Fruit fly (Drosophila melanogaster) whole organism, prepupa: ENCODE data around the gene Alh.

ENCODE experiments used
- Blimp-1 ChIP-seq: fragments of 200-800 bp; sonication (Bioruptor generic); optimal IDR thresholded peaks from 3 replicates; lab custom pipeline; 2017; ENCODE audit warnings: missing biosample characterization, missing genetic modification characterization, mild to moderate bottlenecking, moderate library complexity, missing genetic modification reagents
- CG11294 ChIP-seq: fragments of 200-800 bp; sonication (Bioruptor generic); IDR thresholded peaks from 2 replicates; pipeline ENCODE4 v1.3.6; 2022; ENCODE audit warnings: missing biosample characterization, missing genetic modification characterization
- CG11762 ChIP-seq: fragments of 200-800 bp; sonication (Bioruptor generic); optimal IDR thresholded peaks from 3 replicates; lab custom pipeline; 2016; ENCODE audit warnings: missing biosample characterization, missing genetic modification characterization; ENCODE audit not compliant: insufficient read depth
- CG11902 ChIP-seq: fragments of 200-800 bp; sonication (Bioruptor generic); optimal IDR thresholded peaks from 3 replicates; lab custom pipeline; 2016; ENCODE audit warnings: missing biosample characterization, missing genetic modification characterization
- CG1621 ChIP-seq: fragments of 200-800 bp; sonication (Bioruptor generic); optimal IDR thresholded peaks from 3 replicates; lab custom pipeline; 2018; ENCODE audit warnings: missing biosample characterization, mild to moderate bottlenecking, missing genetic modification characterization
- CG16779 ChIP-seq: fragments of 200-800 bp; sonication (Bioruptor generic); optimal IDR thresholded peaks from 3 replicates; lab custom pipeline; 2017; ENCODE audit warnings: missing biosample characterization, mild to moderate bottlenecking, missing genetic modification characterization
- CG3032 ChIP-seq: fragments of 200-800 bp; optimal IDR thresholded peaks from 2 replicates; lab custom pipeline; 2019; ENCODE audit warnings: missing biosample characterization, mild to moderate bottlenecking, missing genetic modification characterization, moderate library complexity
- CG32006 ChIP-seq: fragments of 200-800 bp; sonication (Bioruptor generic); optimal IDR thresholded peaks from 3 replicates; lab custom pipeline; 2017; ENCODE audit warnings: missing biosample characterization, mild to moderate bottlenecking, missing genetic modification characterization
- CG34406 ChIP-seq: fragments of 200-800 bp; sonication (Bioruptor generic); optimal IDR thresholded peaks from 3 replicates; lab custom pipeline; 2016; ENCODE audit warnings: missing biosample characterization, missing genetic modification characterization
- CG3919 ChIP-seq: fragments of 200-800 bp; sonication (Bioruptor generic); optimal IDR thresholded peaks from 3 replicates; lab custom pipeline; 2016; ENCODE audit warnings: missing biosample characterization, missing genetic modification characterization
- CG6163 ChIP-seq: fragments of 200-800 bp; sonication (Bioruptor generic); IDR thresholded peaks from 3 replicates; pipeline ENCODE4 v1.3.6; 2022; ENCODE audit warnings: missing biosample characterization, missing genetic modification characterization
- CG6276 ChIP-seq: fragments of 200-800 bp; sonication (Bioruptor generic); optimal IDR thresholded peaks from 2 replicates; lab custom pipeline; 2017; ENCODE audit warnings: missing biosample characterization, mild to moderate bottlenecking, missing genetic modification characterization
- CG6792 ChIP-seq: fragments of 200-800 bp; sonication (Bioruptor generic); optimal IDR thresholded peaks from 3 replicates; lab custom pipeline; 2016; ENCODE audit warnings: missing biosample characterization, missing genetic modification characterization
- CG6854 ChIP-seq: fragments of 200-800 bp; sonication (Bioruptor generic); optimal IDR thresholded peaks from 2 replicates; lab custom pipeline; 2017; ENCODE audit warnings: missing biosample characterization, mild to moderate bottlenecking, missing genetic modification characterization
- CG8319 ChIP-seq: fragments of 200-800 bp; sonication (Bioruptor generic); optimal IDR thresholded peaks from 3 replicates; lab custom pipeline; 2016; ENCODE audit warnings: missing biosample characterization, missing genetic modification characterization
- CG8632 ChIP-seq: fragments of 200-800 bp; sonication (Bioruptor generic); optimal IDR thresholded peaks from 3 replicates; lab custom pipeline; 2016; ENCODE audit warnings: missing biosample characterization, missing genetic modification characterization
- CG9139 ChIP-seq: fragments of 200-800 bp; sonication (Bioruptor generic); optimal IDR thresholded peaks from 3 replicates; lab custom pipeline; 2017; ENCODE audit warnings: missing biosample characterization, mild to moderate bottlenecking, missing genetic modification characterization
- Eip75B ChIP-seq: fragments of 200-800 bp; sonication (Bioruptor generic); optimal IDR thresholded peaks from 3 replicates; lab custom pipeline; 2016; ENCODE audit warnings: missing biosample characterization, missing genetic modification characterization
- Eip78C ChIP-seq: fragments of 200-800 bp; sonication (Bioruptor generic); peaks from one replicate; lab custom pipeline; 2016; ENCODE audit warnings: missing biosample characterization, missing genetic modification characterization
- Eip93F ChIP-seq: fragments of 200-800 bp; sonication (Bioruptor generic); optimal IDR thresholded peaks from 2 replicates; lab custom pipeline; 2016; ENCODE audit warnings: missing biosample characterization, mild to moderate bottlenecking, missing genetic modification characterization
- Ets21C ChIP-seq: fragments of 200-800 bp; sonication (Bioruptor generic); optimal IDR thresholded peaks from 3 replicates; lab custom pipeline; 2016; ENCODE audit warnings: missing biosample characterization, missing genetic modification characterization
- Ets96B ChIP-seq: fragments of 200-800 bp; optimal IDR thresholded peaks from 2 replicates; lab custom pipeline; 2019; ENCODE audit warnings: missing biosample characterization, mild to moderate bottlenecking, missing genetic modification characterization, moderate library complexity
- Gug ChIP-seq: fragments of 200-800 bp; sonication (Bioruptor generic); IDR thresholded peaks from 2 replicates; pipeline ENCODE4 v1.3.6; 2022; ENCODE audit warnings: missing biosample characterization, missing genetic modification characterization
- Hr38 ChIP-seq: sonication (Bioruptor generic); optimal IDR thresholded peaks from 2 replicates; lab custom pipeline; 2016; ENCODE audit warnings: missing biosample characterization, missing genetic modification characterization
- Hr4 ChIP-seq: fragments of 200-800 bp; sonication (Bioruptor generic); optimal IDR thresholded peaks from 3 replicates; lab custom pipeline; 2016; ENCODE audit warnings: missing biosample characterization, missing genetic modification characterization
- Lpt ChIP-seq: fragments of 200-800 bp; sonication (Bioruptor generic); optimal IDR thresholded peaks from 3 replicates; lab custom pipeline; 2016; ENCODE audit warnings: missing biosample characterization, missing genetic modification characterization
- OdsH ChIP-seq: fragments of 200-800 bp; sonication (Bioruptor generic); optimal IDR thresholded peaks from 3 replicates; lab custom pipeline; 2016; ENCODE audit warnings: missing biosample characterization, missing genetic modification characterization
- Smox ChIP-seq: fragments of 200-800 bp; sonication (Bioruptor generic); optimal IDR thresholded peaks from 3 replicates; lab custom pipeline; 2016; ENCODE audit warnings: missing biosample characterization, missing genetic modification characterization
- Sox102F ChIP-seq: fragments of 200-800 bp; sonication (Bioruptor generic); optimal IDR thresholded peaks from 2 replicates; lab custom pipeline; 2016; ENCODE audit warnings: missing biosample characterization, mild to moderate bottlenecking, missing genetic modification characterization
- Sox14 ChIP-seq: fragments of 200-800 bp; sonication (Bioruptor generic); optimal IDR thresholded peaks from 3 replicates; lab custom pipeline; 2016; ENCODE audit warnings: missing biosample characterization, missing genetic modification characterization
- achi ChIP-seq: fragments of 200-800 bp; sonication (Bioruptor generic); optimal IDR thresholded peaks from 3 replicates; lab custom pipeline; 2016; ENCODE audit warnings: missing biosample characterization, missing genetic modification characterization
- acj6 ChIP-seq: fragments of 200-800 bp; sonication (Bioruptor generic); optimal IDR thresholded peaks from 3 replicates; lab custom pipeline; 2016; ENCODE audit warnings: missing biosample characterization, missing genetic modification characterization
- cyc ChIP-seq: fragments of 200-800 bp; sonication (Bioruptor generic); optimal IDR thresholded peaks from 3 replicates; lab custom pipeline; 2016; ENCODE audit warnings: missing biosample characterization, missing genetic modification characterization
- dac ChIP-seq: fragments of 200-800 bp; sonication (Bioruptor generic); optimal IDR thresholded peaks from 2 replicates; lab custom pipeline; 2017; ENCODE audit warnings: missing biosample characterization, mild to moderate bottlenecking, missing genetic modification characterization
- dsx ChIP-seq: fragments of 200-800 bp; optimal IDR thresholded peaks from 3 replicates; lab custom pipeline; 2019; ENCODE audit warnings: missing biosample characterization, mild to moderate bottlenecking, missing genetic modification characterization, moderate library complexity; ENCODE audit not compliant: poor library complexity, severe bottlenecking
- eg ChIP-seq: fragments of 200-800 bp; sonication (Bioruptor generic); IDR thresholded peaks from 3 replicates; pipeline ENCODE4 v1.3.6; 2022; ENCODE audit warnings: missing biosample characterization, missing genetic modification characterization
- fd85E ChIP-seq: fragments of 200-800 bp; sonication (Bioruptor generic); optimal IDR thresholded peaks from 3 replicates; lab custom pipeline; 2016; ENCODE audit warnings: missing biosample characterization, missing genetic modification characterization
- fkh ChIP-seq: fragments of 200-800 bp; sonication (Bioruptor generic); optimal IDR thresholded peaks from 3 replicates; lab custom pipeline; 2017; ENCODE audit warnings: missing biosample characterization, mild to moderate bottlenecking, missing genetic modification characterization, moderate library complexity
- lz ChIP-seq: fragments of 200-800 bp; sonication (Bioruptor generic); optimal IDR thresholded peaks from 3 replicates; lab custom pipeline; 2016; ENCODE audit warnings: missing biosample characterization, missing genetic modification characterization
- net ChIP-seq: fragments of 200-800 bp; sonication (Bioruptor generic); optimal IDR thresholded peaks from 3 replicates; lab custom pipeline; 2016; ENCODE audit warnings: missing biosample characterization, missing genetic modification characterization
- salr ChIP-seq, 2 experiments: fragments of 200-800 bp; sonication (Bioruptor generic); optimal IDR thresholded peaks; 3 replicates each; lab custom pipeline; 2016 to 2018; ENCODE audit warnings: missing biosample characterization in 2 of 2, missing genetic modification characterization in 2 of 2, mild to moderate bottlenecking in 1 of 2
- spab ChIP-seq: fragments of 200-800 bp; sonication (Bioruptor generic); optimal IDR thresholded peaks from 2 replicates; lab custom pipeline; 2017; ENCODE audit warnings: missing biosample characterization, mild to moderate bottlenecking, missing genetic modification characterization, missing genetic modification reagents
- ss ChIP-seq, 2 experiments: fragments of 200-800 bp; sonication (Bioruptor generic); optimal IDR thresholded peaks; 2 replicates in 1 of 2; 3 replicates in 1 of 2; lab custom pipeline; 2017 to 2018; ENCODE audit warnings: mild to moderate bottlenecking in 2 of 2, missing biosample characterization in 2 of 2, missing genetic modification characterization in 2 of 2, moderate library complexity in 1 of 2
- svp ChIP-seq: fragments of 200-800 bp; sonication (Bioruptor generic); peaks from one replicate; lab custom pipeline; 2016; ENCODE audit warnings: missing biosample characterization, missing genetic modification characterization
- vri ChIP-seq: fragments of 200-800 bp; sonication (Bioruptor generic); optimal IDR thresholded peaks from 3 replicates; lab custom pipeline; 2016; ENCODE audit warnings: missing biosample characterization, mild to moderate bottlenecking, missing genetic modification characterization

The Alh gene

dm6 chr3R:7150544-7151406 lies 26.8 kb upstream of the Alh start, which contains the start of the genes gfzf and Sas-4 (continued):
- TF ChIP-seq Sox14 (peak; percentile 69), fd85E (no peak), CG11294 (GFP tag; lab: Robert Waterston, UW) (peak; percentile 61; the same call in 1 of the 2 replicates), CG32006 (peak; percentile 77), Smox (GFP tag; lab: Kevin White, UChicago) (no peak), Eip78C (GFP tag; lab: Kevin White, UChicago) (peak; percentile 80), Sox102F (GFP tag; lab: Kevin White, UChicago) (no peak), vri (GFP tag; lab: Kevin White, UChicago) (no peak), CG3032 (tag; lab: Kevin White, UChicago) (peak; percentile 72), CG11762 (GFP tag; lab: Kevin White, UChicago) (peak; percentile 14), CG1621 (tag; lab: Kevin White, UChicago) (peak; percentile 20), dsx (GFP tag; lab: Kevin White, UChicago) (no peak), Hr38 (GFP tag; lab: Kevin White, UChicago) (no peak), CG6276 (GFP tag; lab: Kevin White, UChicago) (no peak), salr (GFP tag; optimal IDR thresholded peaks at IDR 0.05; lab: Kevin White, UChicago) (peak in 1 of 2 experiments; percentile 6), Hr4 (GFP tag; lab: Kevin White, UChicago) (no peak), Ets96B (peak; percentile 21), OdsH (GFP tag; lab: Kevin White, UChicago) (peak; percentile 73), CG16779 (tag; lab: Kevin White, UChicago) (no peak), acj6 (GFP tag; lab: Kevin White, UChicago) (peak; percentile 70), CG9139 (GFP tag; lab: Kevin White, UChicago) (no peak)

dm6 chr3R:7144245-7144904 lies 20.4 kb upstream of the Alh start, which contains the start of the genes CG14610 and CG2656:
CG14610 (minus strand) TSS chr3R:7144295.
CG2656 (plus strand) TSS chr3R:7144724.
- TF ChIP-seq acj6 (GFP tag; lab: Kevin White, UChicago), result peak; percentile 69
- TF ChIP-seq CG11762 (GFP tag; lab: Kevin White, UChicago), result no peak
- TF ChIP-seq Sox102F (GFP tag; lab: Kevin White, UChicago), result no peak
- TF ChIP-seq dsx (GFP tag; lab: Kevin White, UChicago), result no peak
- TF ChIP-seq Eip75B (GFP tag; lab: Kevin White, UChicago), result no peak
- peak; percentile 78 for TF ChIP-seq lz (GFP tag; lab: Kevin White, UChicago)
- no peak for TF ChIP-seq svp (GFP tag; lab: Kevin White, UChicago)
- TF ChIP-seq CG1621 (tag; lab: Kevin White, UChicago), result no peak
- no peak for TF ChIP-seq Hr38 (GFP tag; lab: Kevin White, UChicago)
- no peak for TF ChIP-seq CG6163 (GFP tag; lab: Robert Waterston, UW)
- TF ChIP-seq eg, result no peak; the same call in 2 of the 3 replicates
- peak; percentile 71 for TF ChIP-seq OdsH (GFP tag; lab: Kevin White, UChicago)
- TF ChIP-seq Eip78C (GFP tag; lab: Kevin White, UChicago), result peak; percentile 76
- peak; percentile 88 for TF ChIP-seq CG3919 (GFP tag; lab: Kevin White, UChicago)
- no peak for TF ChIP-seq Blimp-1 (GFP tag; lab: Kevin White, UChicago)
- peak; percentile 43 for TF ChIP-seq CG11902 (GFP tag; lab: Kevin White, UChicago)
- TF ChIP-seq net (GFP tag; lab: Kevin White, UChicago), result no peak
- peak; percentile 39 for TF ChIP-seq CG8632 (GFP tag; lab: Kevin White, UChicago)
- TF ChIP-seq CG6854 (GFP tag; lab: Kevin White, UChicago), result no peak
- peak; percentile 55 for TF ChIP-seq Ets21C (GFP tag; lab: Kevin White, UChicago)
- no peak for TF ChIP-seq ss (GFP tag; optimal IDR thresholded peaks at IDR 0.05; lab: Kevin White, UChicago)
- TF ChIP-seq Lpt, result no peak
- TF ChIP-seq Ets96B, result no peak
- no peak for TF ChIP-seq CG34406
- peak; percentile 45 for TF ChIP-seq dac (GFP tag; lab: Kevin White, UChicago)
- peak; percentile 56 for TF ChIP-seq CG6792 (GFP tag; lab: Kevin White, UChicago)
- TF ChIP-seq Gug (GFP tag; lab: Robert Waterston, UW), result no peak
- peak in 1 of 2 experiments; percentile 31 for TF ChIP-seq salr (GFP tag; optimal IDR thresholded peaks at IDR 0.05; lab: Kevin White, UChicago)
- TF ChIP-seq spab (GFP tag; lab: Kevin White, UChicago), result no peak
- peak; percentile 76 for TF ChIP-seq Sox14
- TF ChIP-seq cyc, result peak; percentile 80
- TF ChIP-seq fkh, result no peak
- no peak for TF ChIP-seq Eip93F (GFP tag; lab: Kevin White, UChicago)
- no peak for TF ChIP-seq CG8319 (GFP tag; lab: Kevin White, UChicago)
- TF ChIP-seq achi (GFP tag; lab: Kevin White, UChicago), result peak; percentile 61
- TF ChIP-seq CG32006, result no peak
